Fruit fly (Drosophila melanogaster): ENCODE results near the gene CG10348.

Gene CG10348

DNA sequence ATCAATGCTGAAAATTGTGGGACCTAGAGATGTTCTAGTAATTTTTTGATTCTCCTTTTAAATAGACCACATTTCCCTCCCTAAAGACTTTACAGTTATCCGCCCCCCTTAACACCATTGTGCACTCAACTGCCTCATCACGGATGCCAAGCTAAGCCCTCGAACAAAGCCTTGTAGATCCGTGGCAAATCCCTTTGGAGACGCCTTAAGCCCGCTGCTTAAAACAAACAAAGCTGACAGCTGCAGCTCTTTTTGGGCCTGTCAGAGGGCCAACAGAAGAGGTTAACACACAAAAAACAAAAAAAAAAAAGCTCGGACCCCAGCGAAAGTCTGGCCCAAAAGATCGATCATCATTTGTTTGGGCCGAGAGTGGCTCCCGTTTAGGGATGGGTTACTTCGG is 35.5 kb upstream of the CG10348 start:
- TF ChIP-seq foxo (GFP tag; optimal IDR thresholded peaks at IDR 0.05) (no peak), Hr78 (GFP tag; optimal IDR thresholded peaks at IDR 0.05) (no peak), CG9705 (GFP tag; optimal IDR thresholded peaks at IDR 0.05) (no peak), sv (GFP tag; optimal IDR thresholded peaks at IDR 0.05) (no peak)

DNA sequence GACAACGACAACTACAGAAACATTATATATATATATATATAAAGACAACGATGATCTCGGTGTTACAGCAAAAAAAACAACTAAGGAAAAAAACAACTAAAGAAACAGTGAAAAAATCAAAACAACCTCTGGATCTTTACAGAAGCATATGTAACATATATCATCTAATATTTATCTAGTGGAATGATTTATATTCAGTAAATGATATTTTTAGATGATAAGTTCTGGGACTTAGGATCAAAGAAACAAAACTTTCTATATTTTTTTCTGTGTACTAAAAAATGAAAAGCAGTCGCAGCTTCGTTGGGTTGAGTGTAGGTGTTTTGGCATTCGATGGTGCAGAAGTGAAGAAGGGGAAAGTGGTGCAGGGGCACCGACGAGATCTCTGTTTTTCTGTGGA is 34.8 kb upstream of the CG10348 start:
- TF ChIP-seq Abd-B (GFP tag; optimal IDR thresholded peaks at IDR 0.05) (no peak), brk (GFP tag; optimal IDR thresholded peaks at IDR 0.05) (no peak), dl (GFP tag; optimal IDR thresholded peaks at IDR 0.05; ENCODE audit: insufficient read depth in 1 of 2, partially characterized antibody in 2 of 2) (no peak), psq (GFP tag; optimal IDR thresholded peaks at IDR 0.05) (no peak), Sp1 (GFP tag; optimal IDR thresholded peaks at IDR 0.05) (no peak), foxo (GFP tag; optimal IDR thresholded peaks at IDR 0.05) (no peak), dsf (GFP tag; optimal IDR thresholded peaks at IDR 0.05; ENCODE audit: borderline replicate concordance) (no peak), Jra (GFP tag; optimal IDR thresholded peaks at IDR 0.05) (no peak), N (GFP tag; optimal IDR thresholded peaks at IDR 0.05) (no peak), GATAd (GFP tag; optimal IDR thresholded peaks at IDR 0.05) (no peak), tai (GFP tag; optimal IDR thresholded peaks at IDR 0.05) (no peak), br (GFP tag; optimal IDR thresholded peaks at IDR 0.05) (no peak), jim (GFP tag; optimal IDR thresholded peaks at IDR 0.05) (no peak), lola (GFP tag; optimal IDR thresholded peaks at IDR 0.05) (no peak), Hr83 (GFP tag; optimal IDR thresholded peaks at IDR 0.05; ENCODE audit: poor library complexity, severe bottlenecking) (no peak), Rel (GFP tag; optimal IDR thresholded peaks at IDR 0.05) (no peak), Rel (tag; optimal IDR thresholded peaks at IDR 0.05) (no peak)

DNA sequence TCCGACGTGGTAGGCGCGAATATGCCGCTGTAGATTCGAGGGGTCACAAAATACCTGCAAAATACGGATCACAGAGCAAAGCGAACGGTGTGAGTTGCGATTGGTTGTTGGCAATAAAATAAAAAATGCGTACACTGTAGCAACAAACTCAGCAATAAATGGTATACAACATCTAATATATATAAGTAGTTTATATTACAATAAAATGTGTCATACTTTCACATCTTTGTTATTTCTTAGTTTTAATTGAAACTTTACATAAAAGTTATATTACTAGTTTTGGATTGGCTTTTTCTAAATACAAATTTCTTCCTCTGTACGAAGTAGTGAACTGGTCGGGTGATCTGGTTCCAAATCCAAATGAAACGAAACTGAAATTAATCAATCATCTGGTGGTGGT is 33.4 kb upstream of the CG10348 start:
- TF ChIP-seq CG9705 (GFP tag; optimal IDR thresholded peaks at IDR 0.05) (no peak), HLH106 (tag; optimal IDR thresholded peaks at IDR 0.05) (no peak), Hnf4 (GFP tag; optimal IDR thresholded peaks at IDR 0.05) (no peak), Vsx2 (GFP tag; optimal IDR thresholded peaks at IDR 0.05; ENCODE audit: partially characterized antibody) (no peak), dl (GFP tag; optimal IDR thresholded peaks at IDR 0.05; ENCODE audit: insufficient read depth in 1 of 2, partially characterized antibody in 2 of 2) (no peak), brk (GFP tag; optimal IDR thresholded peaks at IDR 0.05) (no peak), Rel (GFP tag; optimal IDR thresholded peaks at IDR 0.05) (no peak), Rel (tag; optimal IDR thresholded peaks at IDR 0.05) (no peak), OdsH (GFP tag; optimal IDR thresholded peaks at IDR 0.05) (no peak), fru (GFP tag; optimal IDR thresholded peaks at IDR 0.05) (no peak)

dm6 chr2L:18753242-18753641 is 20.9 kb upstream of the CG10348 start:
- TF ChIP-seq Hnf4 (GFP tag; optimal IDR thresholded peaks at IDR 0.05): no peak

- TF ChIP-seq usp (GFP tag; optimal IDR thresholded peaks at IDR 0.05): no peak
- no peak for TF ChIP-seq fru (GFP tag; optimal IDR thresholded peaks at IDR 0.05)
- TF ChIP-seq sage (GFP tag; optimal IDR thresholded peaks at IDR 0.05): no peak
- TF ChIP-seq foxo (GFP tag; optimal IDR thresholded peaks at IDR 0.05): no peak
- no peak for TF ChIP-seq N (GFP tag; optimal IDR thresholded peaks at IDR 0.05)
- no peak for TF ChIP-seq dsf (GFP tag; optimal IDR thresholded peaks at IDR 0.05; ENCODE audit: borderline replicate concordance)
- no peak for TF ChIP-seq h (GFP tag; optimal IDR thresholded peaks at IDR 0.05)
- TF ChIP-seq Mio (GFP tag; optimal IDR thresholded peaks at IDR 0.05): no peak
- TF ChIP-seq Hr78 (GFP tag; optimal IDR thresholded peaks at IDR 0.05): no peak
- TF ChIP-seq jim (GFP tag; optimal IDR thresholded peaks at IDR 0.05): no peak
- no peak for TF ChIP-seq HLH106 (tag; optimal IDR thresholded peaks at IDR 0.05)
- TF ChIP-seq psq (GFP tag; optimal IDR thresholded peaks at IDR 0.05): no peak
- no peak for TF ChIP-seq dl (GFP tag; optimal IDR thresholded peaks at IDR 0.05; ENCODE audit: insufficient read depth in 1 of 2, partially characterized antibody in 2 of 2)
Measured at dm6 chr2L:18752823-18753222, 20.5 kb upstream of the CG10348 start.

dm6 chr2L:18752038-18752437 is 19.7 kb upstream of the CG10348 start:
- TF ChIP-seq OdsH (GFP tag; optimal IDR thresholded peaks at IDR 0.05): no peak
- no peak for TF ChIP-seq Abd-B (GFP tag; optimal IDR thresholded peaks at IDR 0.05)
- TF ChIP-seq h (GFP tag; optimal IDR thresholded peaks at IDR 0.05): no peak
- TF ChIP-seq CrebA (GFP tag; optimal IDR thresholded peaks at IDR 0.05; ENCODE audit: borderline replicate concordance): no peak
- TF ChIP-seq Vsx2 (GFP tag; optimal IDR thresholded peaks at IDR 0.05; ENCODE audit: partially characterized antibody): no peak
- no peak for TF ChIP-seq Hr78 (GFP tag; optimal IDR thresholded peaks at IDR 0.05)
- TF ChIP-seq sv (GFP tag; optimal IDR thresholded peaks at IDR 0.05): no peak
- no peak for TF ChIP-seq sage (GFP tag; optimal IDR thresholded peaks at IDR 0.05)
- TF ChIP-seq Myc (optimal IDR thresholded peaks at IDR 0.05): no peak
- TF ChIP-seq GATAd (GFP tag; optimal IDR thresholded peaks at IDR 0.05): no peak
- TF ChIP-seq Hnf4 (GFP tag; optimal IDR thresholded peaks at IDR 0.05): no peak
- no peak for TF ChIP-seq brk (GFP tag; optimal IDR thresholded peaks at IDR 0.05)
- TF ChIP-seq fru (GFP tag; optimal IDR thresholded peaks at IDR 0.05): no peak
- no peak for TF ChIP-seq dl (GFP tag; optimal IDR thresholded peaks at IDR 0.05; ENCODE audit: insufficient read depth in 1 of 2, partially characterized antibody in 2 of 2)
- no peak for TF ChIP-seq Rel (GFP tag; optimal IDR thresholded peaks at IDR 0.05)
- no peak for TF ChIP-seq Rel (tag; optimal IDR thresholded peaks at IDR 0.05)
- no peak for TF ChIP-seq CG32264 (GFP tag; optimal IDR thresholded peaks at IDR 0.05)
- no peak for TF ChIP-seq psq (GFP tag; optimal IDR thresholded peaks at IDR 0.05)
- TF ChIP-seq woc (GFP tag; optimal IDR thresholded peaks at IDR 0.05): no peak
- TF ChIP-seq foxo (GFP tag; optimal IDR thresholded peaks at IDR 0.05): no peak
- no peak for TF ChIP-seq ey (GFP tag; optimal IDR thresholded peaks at IDR 0.05)
